Worm (Caenorhabditis elegans) whole organism, young adult: ENCODE measurements around the gene enri-1.

Source experiments
- F10E7.11 ChIP-seq: sonication (generic microtip); optimal IDR thresholded peaks from 2 replicates; lab custom pipeline; 2017; ENCODE audit warnings: mild to moderate bottlenecking, missing genetic modification characterization, moderate library complexity, missing compliant biosample characterization
- K12H6.12 ChIP-seq: fragments of 200-800 bp; sonication (Bioruptor generic); optimal IDR thresholded peaks from 2 replicates; lab custom pipeline; 2018; ENCODE audit warnings: mild to moderate bottlenecking, missing genetic modification characterization, missing compliant biosample characterization
- Y56A3A.18 ChIP-seq: fragments of 200-800 bp; sonication (Bioruptor generic); IDR thresholded peaks from 2 replicates; pipeline ENCODE4 v1.3.6; 2022; ENCODE audit warnings: missing genetic modification reagents, missing genetic modification characterization, missing compliant biosample characterization
- Y95B8A.8 ChIP-seq: fragments of 200-800 bp; sonication (Bioruptor generic); IDR thresholded peaks from 2 replicates; pipeline ENCODE4 v1.3.6; 2022; ENCODE audit warnings: missing genetic modification reagents, missing genetic modification characterization, missing compliant biosample characterization
- ZK185.1 ChIP-seq: sonication (generic microtip); optimal IDR thresholded peaks from 2 replicates; lab custom pipeline; 2016; ENCODE audit warnings: mild to moderate bottlenecking, missing genetic modification characterization, missing compliant biosample characterization; ENCODE audit not compliant: poor library complexity, severe bottlenecking
- ama-1 ChIP-seq, 3 experiments: fragments of 150-350 bp in 1 of 3; sonication (generic microtip) in 2 of 3; optimal IDR thresholded peaks; 2 replicates each; lab custom pipeline; 2014 to 2018; ENCODE audit warnings: missing biosample characterization in 2 of 3, missing genetic modification characterization in 2 of 3, missing genetic modification reagents in 2 of 3
- cebp-1 ChIP-seq, 2 experiments: fragments of 200-800 bp in 1 of 2; sonication (Bioruptor generic) in 1 of 2; sonication (generic microtip) in 1 of 2; IDR thresholded peaks in 1 of 2; optimal IDR thresholded peaks in 1 of 2; 2 replicates each; pipeline versions ENCODE4 v1.3.6 to Lab custom; 2017 to 2022; ENCODE audit warnings: missing compliant biosample characterization in 2 of 2, missing genetic modification characterization in 2 of 2, mild to moderate bottlenecking in 1 of 2, missing genetic modification reagents in 1 of 2, moderate library complexity in 1 of 2
- ceh-79 ChIP-seq: sonication (generic microtip); optimal IDR thresholded peaks from 2 replicates; lab custom pipeline; 2017; ENCODE audit warnings: mild to moderate bottlenecking, missing genetic modification characterization, missing compliant biosample characterization
- him-1 ChIP-seq: sonication (generic microtip); optimal IDR thresholded peaks from 2 replicates; lab custom pipeline; 2016; ENCODE audit warnings: missing genotype, missing genetic modification reagents, missing genetic modification characterization, missing compliant biosample characterization
- lin-26 ChIP-seq: fragments of 200-800 bp; sonication (Bioruptor generic); IDR thresholded peaks from 2 replicates; pipeline ENCODE4 v1.3.6; 2022; ENCODE audit warnings: missing genetic modification reagents, missing genetic modification characterization, missing compliant biosample characterization
- madf-10 ChIP-seq: sonication (generic microtip); optimal IDR thresholded peaks from 2 replicates; lab custom pipeline; 2016; ENCODE audit warnings: mild to moderate bottlenecking, missing genetic modification characterization, missing compliant biosample characterization
- madf-6 ChIP-seq: fragments of 200-800 bp; sonication (Bioruptor generic); IDR thresholded peaks from 2 replicates; pipeline ENCODE4 v1.3.6; 2022; ENCODE audit warnings: missing genetic modification reagents, missing genetic modification characterization, missing compliant biosample characterization
- mes-4 ChIP-seq: sonication (generic microtip); optimal IDR thresholded peaks from 2 replicates; lab custom pipeline; 2016; ENCODE audit warnings: missing genotype, missing genetic modification characterization, missing compliant biosample characterization
- pbrm-1 ChIP-seq: fragments of 200-800 bp; sonication (Bioruptor generic); IDR thresholded peaks from 2 replicates; pipeline ENCODE4 v1.3.6; 2022; ENCODE audit warnings: missing genetic modification reagents, missing genetic modification characterization, missing compliant biosample characterization
- pha-4 ChIP-seq: fragments of 150-350 bp; sonication (generic microtip); optimal IDR thresholded peaks from 2 replicates; lab custom pipeline; 2014; ENCODE audit warnings: missing biosample characterization, missing genetic modification reagents, missing genetic modification characterization
- sea-2 ChIP-seq: fragments of 200-800 bp; sonication (Bioruptor generic); IDR thresholded peaks from 2 replicates; pipeline ENCODE4 v1.3.6; 2022; ENCODE audit warnings: missing genetic modification characterization, missing compliant biosample characterization
- snpc-3.4 ChIP-seq: sonication (generic microtip); optimal IDR thresholded peaks from 2 replicates; lab custom pipeline; 2017; ENCODE audit warnings: missing genetic modification characterization, mild to moderate bottlenecking, missing compliant biosample characterization, antibody characterized with exemption, moderate library complexity, missing genotype, missing genetic modification reagents
- tbx-9 ChIP-seq: sonication (generic microtip); optimal IDR thresholded peaks from 2 replicates; lab custom pipeline; 2016; ENCODE audit warnings: borderline replicate concordance, missing genetic modification characterization, inconsistent platforms, missing compliant biosample characterization
- unc-62 ChIP-seq: fragments of 150-350 bp; optimal IDR thresholded peaks from 2 replicates; lab custom pipeline; 2014; ENCODE audit warnings: missing biosample characterization, missing genetic modification reagents, missing genetic modification characterization
- xnd-1 ChIP-seq: sonication (generic microtip); optimal IDR thresholded peaks from 2 replicates; lab custom pipeline; 2016; ENCODE audit warnings: missing genotype, missing genetic modification reagents, missing genetic modification characterization, missing compliant biosample characterization
- ztf-18 ChIP-seq: sonication (generic microtip); optimal IDR thresholded peaks from 2 replicates; lab custom pipeline; 2016; ENCODE audit warnings: missing genotype, mild to moderate bottlenecking, missing genetic modification characterization, missing compliant biosample characterization

Gene enri-1

DNA sequence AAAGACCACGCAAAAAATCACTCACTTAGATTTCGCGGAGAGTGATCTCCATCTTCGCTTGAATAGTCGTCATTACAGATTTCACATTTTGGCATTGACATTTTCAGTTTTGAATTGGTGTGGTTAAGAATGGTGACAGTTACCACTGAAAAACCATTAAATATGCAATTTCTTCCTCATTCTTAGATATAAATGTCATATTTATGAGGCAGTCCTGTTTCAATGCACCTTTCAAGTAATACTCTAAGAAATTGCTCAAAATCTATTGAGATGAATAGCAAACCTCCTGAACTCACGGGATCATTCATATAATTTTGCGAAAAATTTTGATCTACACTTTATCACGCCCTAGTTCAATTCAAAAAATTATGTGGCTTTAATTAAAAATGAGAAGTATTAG, 49.4 kb downstream of the enri-1 start, which contains the start of gene K09F6.7:
TSS of gene K09F6.7 (minus strand) at position 101 of the 400 bp plus-strand sequence.
- TF ChIP-seq ZK185.1 (no peak), madf-10 (tag; lab: Kevin White, UChicago) (no peak), madf-6 (GFP tag; lab: Robert Waterston, UW) (no peak), snpc-3.4 (tag; lab: Kevin White, UChicago) (no peak), ztf-18 (tag; lab: Kevin White, UChicago) (no peak), sea-2 (no peak), ama-1 (optimal IDR thresholded peaks at IDR 0.05; lab: Kevin White, UChicago) (no peak), ama-1 (GFP tag; optimal IDR thresholded peaks at IDR 0.05; lab: Kevin White, UChicago) (no peak), ceh-79 (no peak), pbrm-1 (no peak), mes-4 (no peak), pha-4 (tag; lab: Kevin White, UChicago) (no peak), him-1 (tag; lab: Kevin White, UChicago) (no peak), Y95B8A.8 (GFP tag; lab: Robert Waterston, UW) (no peak), Y56A3A.18 (no peak), xnd-1 (tag; lab: Kevin White, UChicago) (no peak), unc-62 (GFP tag; lab: Kevin White, UChicago) (no peak)

- TF ChIP-seq K12H6.12 (tag; lab: Kevin White, UChicago), result peak; percentile 18
- no peak for TF ChIP-seq tbx-9 (tag; lab: Kevin White, UChicago)
- no peak for TF ChIP-seq F10E7.11 (tag; lab: Kevin White, UChicago)
- peak; percentile 94 for TF ChIP-seq cebp-1 (GFP tag; IDR thresholded peaks at IDR 0.05; lab: Robert Waterston, UW)
- TF ChIP-seq cebp-1 (tag; optimal IDR thresholded peaks at IDR 0.05; lab: Kevin White, UChicago), result peak; percentile 99
These were observed 52.0 kb downstream of the enri-1 start for ce11 chrII:2289441-2289840.

DNA sequence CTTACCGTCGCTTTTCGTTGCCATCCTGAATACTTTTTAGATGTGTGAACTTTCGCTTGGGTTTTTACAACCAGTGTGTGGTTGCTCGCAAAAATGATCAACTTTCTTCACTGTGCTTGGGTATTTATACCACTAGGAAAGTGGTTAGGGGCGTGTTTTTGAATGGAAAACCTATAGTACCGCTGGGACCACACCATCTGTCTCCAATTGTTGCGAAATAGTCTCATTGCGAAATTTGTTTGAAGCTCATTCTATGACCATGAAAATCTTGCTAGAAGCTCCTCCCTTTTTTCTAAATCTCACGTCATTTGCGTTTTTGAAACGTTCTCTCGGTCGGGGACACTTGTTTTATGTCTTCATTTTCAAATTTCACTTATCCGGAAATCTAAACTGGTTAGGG, 52.6 kb downstream of the enri-1 start, which contains the start of the genes K09F6.10 and K09F6.13:
TSS of gene K09F6.10 (minus strand) at position 86 of the 400 bp plus-strand sequence.
TSS of gene K09F6.13 (plus strand) at position 317 of the 400 bp plus-strand sequence.
- peak; percentile 80 for TF ChIP-seq cebp-1 (GFP tag; IDR thresholded peaks at IDR 0.05; lab: Robert Waterston, UW)
- TF ChIP-seq cebp-1 (tag; optimal IDR thresholded peaks at IDR 0.05; lab: Kevin White, UChicago), result peak; percentile 91
- no peak for TF ChIP-seq lin-26
- TF ChIP-seq, all 124 proteins: peak for 1
